Fruit fly (Drosophila melanogaster) whole organism, embryonic: Measurements from ENCODE around the gene CG14646.

ENCODE experiments used
- ATbp ChIP-seq: fragments of 200-800 bp; sonication (Bioruptor generic); optimal IDR thresholded peaks from 2 replicates; lab custom pipeline; 2017; ENCODE audit warnings: missing biosample characterization, mild to moderate bottlenecking, missing genetic modification characterization, missing genetic modification reagents
- Abd-B ChIP-seq: fragments of 200-800 bp; sonication (Bioruptor generic); optimal IDR thresholded peaks from 2 replicates; lab custom pipeline; 2018; ENCODE audit warnings: missing biosample characterization, mild to moderate bottlenecking, missing genetic modification characterization, moderate library complexity
- B-H2 ChIP-seq: fragments of 200-800 bp; sonication (Bioruptor generic); optimal IDR thresholded peaks from 2 replicates; lab custom pipeline; 2018; ENCODE audit warnings: missing biosample characterization, mild to moderate bottlenecking, missing genetic modification characterization
- Blimp-1 ChIP-seq: fragments of 200-800 bp; sonication (Bioruptor generic); optimal IDR thresholded peaks from 3 replicates; lab custom pipeline; 2018; ENCODE audit warnings: missing biosample characterization, missing genetic modification characterization, mild to moderate bottlenecking, moderate library complexity, missing genetic modification reagents
- CG11247 ChIP-seq: fragments of 200-800 bp; sonication (Bioruptor generic); IDR thresholded peaks from 2 replicates; pipeline ENCODE4 v1.3.6; 2022; ENCODE audit warnings: missing biosample characterization, missing genetic modification characterization
- CG11560 ChIP-seq: fragments of 200-800 bp; sonication (Bioruptor generic); IDR thresholded peaks from 3 replicates; pipeline ENCODE4 v1.3.6; 2022; ENCODE audit warnings: missing biosample characterization, missing genetic modification characterization
- CG12236 ChIP-seq: fragments of 200-800 bp; sonication (Bioruptor generic); optimal IDR thresholded peaks from 2 replicates; lab custom pipeline; 2016; ENCODE audit warnings: missing biosample characterization, missing genetic modification characterization
- CG12659 ChIP-seq: fragments of 200-800 bp; sonication (Bioruptor generic); optimal IDR thresholded peaks from 3 replicates; lab custom pipeline; 2017; ENCODE audit warnings: mild to moderate bottlenecking, missing biosample characterization, missing genetic modification reagents, missing genetic modification characterization
- CG12744 ChIP-seq: fragments of 200-800 bp; sonication (Bioruptor generic); optimal IDR thresholded peaks from 2 replicates; lab custom pipeline; 2016; ENCODE audit warnings: missing biosample characterization, missing genetic modification characterization
- CG13775 ChIP-seq: fragments of 200-800 bp; sonication (Bioruptor generic); optimal IDR thresholded peaks from 3 replicates; lab custom pipeline; 2017; ENCODE audit warnings: missing biosample characterization, mild to moderate bottlenecking, missing genetic modification characterization
- CG14014 ChIP-seq: fragments of 200-800 bp; sonication (Bioruptor generic); IDR thresholded peaks from 2 replicates; pipeline ENCODE4 v1.3.6; 2022; ENCODE audit warnings: missing biosample characterization, missing genetic modification characterization
- CG14965 ChIP-seq: fragments of 200-800 bp; sonication (Bioruptor generic); optimal IDR thresholded peaks from 2 replicates; lab custom pipeline; 2016; ENCODE audit warnings: missing biosample characterization, missing genetic modification characterization, borderline replicate concordance
- CG17186 ChIP-seq: fragments of 200-800 bp; sonication (Bioruptor generic); optimal IDR thresholded peaks from 3 replicates; lab custom pipeline; 2017; ENCODE audit warnings: missing biosample characterization, missing genetic modification reagents, missing genetic modification characterization
- CG17568 ChIP-seq: fragments of 200-800 bp; sonication (Bioruptor generic); optimal IDR thresholded peaks from 2 replicates; lab custom pipeline; 2018; ENCODE audit warnings: missing biosample characterization, mild to moderate bottlenecking, missing genetic modification characterization, moderate library complexity
- CG17612 ChIP-seq: fragments of 200-800 bp; sonication (Bioruptor generic); IDR thresholded peaks from 2 replicates; pipeline ENCODE4 v1.3.6; 2022; ENCODE audit warnings: missing biosample characterization, missing genetic modification characterization
- CG17802 ChIP-seq: fragments of 200-800 bp; sonication (Bioruptor generic); optimal IDR thresholded peaks from 2 replicates; lab custom pipeline; 2018; ENCODE audit warnings: missing biosample characterization, mild to moderate bottlenecking, missing genetic modification characterization, moderate library complexity
- CG18011 ChIP-seq: fragments of 200-800 bp; sonication (Bioruptor generic); optimal IDR thresholded peaks from 2 replicates; lab custom pipeline; 2017; ENCODE audit warnings: missing biosample characterization, missing genetic modification characterization, mild to moderate bottlenecking, moderate library complexity, missing genotype
- CG18599 ChIP-seq: fragments of 200-800 bp; sonication (Bioruptor generic); optimal IDR thresholded peaks from 3 replicates; lab custom pipeline; 2017; ENCODE audit warnings: missing biosample characterization, missing genetic modification characterization, mild to moderate bottlenecking, moderate library complexity, missing genetic modification reagents
- CG2116 ChIP-seq: fragments of 200-800 bp; sonication (Bioruptor generic); optimal IDR thresholded peaks from 3 replicates; lab custom pipeline; 2018; ENCODE audit warnings: missing biosample characterization, mild to moderate bottlenecking, missing genetic modification characterization
- CG2129 ChIP-seq: fragments of 200-800 bp; sonication (Bioruptor generic); IDR thresholded peaks from 2 replicates; pipeline ENCODE4 v1.3.6; 2022; ENCODE audit warnings: missing biosample characterization, missing genetic modification characterization; ENCODE audit not compliant: partially characterized antibody
- CG2889 ChIP-seq: fragments of 200-800 bp; sonication (Bioruptor generic); IDR thresholded peaks from 3 replicates; pipeline ENCODE4 v1.3.6; 2022; ENCODE audit warnings: missing biosample characterization, missing genetic modification characterization
- CG33557 ChIP-seq: fragments of 200-800 bp; sonication (Bioruptor generic); optimal IDR thresholded peaks from 2 replicates; lab custom pipeline; 2019; ENCODE audit warnings: missing biosample characterization, mild to moderate bottlenecking, missing genetic modification characterization, moderate library complexity
- CG4730 ChIP-seq: fragments of 200-800 bp; sonication (Bioruptor generic); IDR thresholded peaks from 2 replicates; pipeline ENCODE4 v1.3.6; 2022; ENCODE audit warnings: missing biosample characterization, missing genetic modification characterization
- CG7357 ChIP-seq: fragments of 200-800 bp; sonication (Bioruptor generic); IDR thresholded peaks from 3 replicates; pipeline ENCODE4 v1.3.6; 2022; ENCODE audit warnings: missing biosample characterization, missing genetic modification characterization
- CG8388 ChIP-seq: fragments of 200-800 bp; sonication (Bioruptor generic); optimal IDR thresholded peaks from 2 replicates; lab custom pipeline; 2019; ENCODE audit warnings: missing biosample characterization, mild to moderate bottlenecking, missing genetic modification characterization, moderate library complexity
- CG9932 ChIP-seq: fragments of 200-800 bp; sonication (Bioruptor generic); IDR thresholded peaks from 2 replicates; pipeline ENCODE4 v1.3.6; 2022; ENCODE audit warnings: missing biosample characterization, missing genetic modification characterization
- CHES-1-like ChIP-seq: fragments of 200-800 bp; sonication (Bioruptor generic); optimal IDR thresholded peaks from 2 replicates; lab custom pipeline; 2016; ENCODE audit warnings: missing biosample characterization, missing genetic modification characterization
- Ets97D ChIP-seq: fragments of 200-800 bp; sonication (Bioruptor generic); optimal IDR thresholded peaks from 3 replicates; lab custom pipeline; 2016; ENCODE audit warnings: missing biosample characterization, missing genetic modification characterization
- Fer1 ChIP-seq: fragments of 200-800 bp; sonication (Bioruptor generic); optimal IDR thresholded peaks from 2 replicates; lab custom pipeline; 2017; ENCODE audit warnings: missing biosample characterization, mild to moderate bottlenecking, missing genetic modification characterization
- HLH4C ChIP-seq: fragments of 200-800 bp; sonication (Bioruptor generic); IDR thresholded peaks from 3 replicates; pipeline ENCODE4 v1.3.6; 2022; ENCODE audit warnings: missing biosample characterization, missing genetic modification characterization; ENCODE audit not compliant: partially characterized antibody
- Hmx ChIP-seq: fragments of 200-800 bp; sonication (Bioruptor generic); optimal IDR thresholded peaks from 2 replicates; lab custom pipeline; 2016; ENCODE audit warnings: missing biosample characterization, missing genetic modification characterization
- Hr39 ChIP-seq: fragments of >200 bp; optimal IDR thresholded peaks from 2 replicates; lab custom pipeline; 2017
- MBD-R2 ChIP-seq: fragments of 200-800 bp; sonication (Bioruptor generic); IDR thresholded peaks from 2 replicates; pipeline ENCODE4 v1.3.6; 2022; ENCODE audit warnings: missing biosample characterization, missing genetic modification characterization
- MTF-1 ChIP-seq: fragments of 200-800 bp; sonication (Bioruptor generic); optimal IDR thresholded peaks from 2 replicates; lab custom pipeline; 2018; ENCODE audit warnings: missing biosample characterization, mild to moderate bottlenecking, missing genetic modification characterization, borderline replicate concordance
- Rfx ChIP-seq: fragments of 200-800 bp; sonication (Bioruptor generic); IDR thresholded peaks from 2 replicates; pipeline ENCODE4 v1.3.6; 2022; ENCODE audit warnings: missing biosample characterization, missing genetic modification characterization
- Scr ChIP-seq: fragments of 200-800 bp; sonication (Bioruptor generic); IDR thresholded peaks from 2 replicates; pipeline ENCODE4 v1.3.6; 2022; ENCODE audit warnings: missing biosample characterization, missing genetic modification characterization; ENCODE audit not compliant: partially characterized antibody
- Sin3A ChIP-seq: fragments of >200 bp; optimal IDR thresholded peaks from 2 replicates; lab custom pipeline; 2018
- amos ChIP-seq: fragments of 200-800 bp; sonication (Bioruptor generic); IDR thresholded peaks from 2 replicates; pipeline ENCODE4 v1.3.6; 2022; ENCODE audit warnings: missing biosample characterization, missing genetic modification characterization; ENCODE audit not compliant: partially characterized antibody
- ci ChIP-seq: fragments of 200-800 bp; sonication (Bioruptor generic); IDR thresholded peaks from 3 replicates; pipeline ENCODE4 v1.3.6; 2022; ENCODE audit warnings: missing biosample characterization, missing genetic modification characterization
- da ChIP-seq: fragments of 200-800 bp; sonication (Bioruptor generic); optimal IDR thresholded peaks from 2 replicates; lab custom pipeline; 2016; ENCODE audit warnings: missing biosample characterization, missing genetic modification characterization
- fu2 ChIP-seq: fragments of 200-800 bp; sonication (Bioruptor generic); optimal IDR thresholded peaks from 2 replicates; lab custom pipeline; 2016; ENCODE audit warnings: missing biosample characterization, missing genetic modification characterization
- gfzf ChIP-seq: fragments of 200-800 bp; sonication (Bioruptor generic); optimal IDR thresholded peaks from 2 replicates; lab custom pipeline; 2016; ENCODE audit warnings: missing biosample characterization, mild to moderate bottlenecking, missing genetic modification characterization, moderate library complexity
- grn ChIP-seq: fragments of 200-800 bp; sonication (Bioruptor generic); optimal IDR thresholded peaks from 3 replicates; lab custom pipeline; 2017; ENCODE audit warnings: missing biosample characterization, missing genetic modification characterization
- her ChIP-seq: fragments of 200-800 bp; sonication (Bioruptor generic); optimal IDR thresholded peaks from 2 replicates; lab custom pipeline; 2016; ENCODE audit warnings: missing biosample characterization, missing genetic modification characterization
- schlank ChIP-seq: fragments of 200-800 bp; sonication (Bioruptor generic); optimal IDR thresholded peaks from 2 replicates; lab custom pipeline; 2018; ENCODE audit warnings: missing biosample characterization, mild to moderate bottlenecking, missing genetic modification characterization
- sim ChIP-seq: fragments of 200-800 bp; sonication (Bioruptor generic); IDR thresholded peaks from 2 replicates; pipeline ENCODE4 v1.3.6; 2022; ENCODE audit warnings: missing biosample characterization, missing genetic modification characterization
- sisA ChIP-seq: fragments of 200-800 bp; sonication (Bioruptor generic); IDR thresholded peaks from 2 replicates; pipeline ENCODE4 v1.3.6; 2022; ENCODE audit warnings: missing biosample characterization, missing genetic modification characterization
- slp2 ChIP-seq: fragments of 200-800 bp; sonication (Bioruptor generic); optimal IDR thresholded peaks from 2 replicates; lab custom pipeline; 2016; ENCODE audit warnings: missing biosample characterization, missing genetic modification characterization
- unc-4 ChIP-seq: fragments of 200-800 bp; sonication (Bioruptor generic); IDR thresholded peaks from 2 replicates; pipeline ENCODE4 v1.3.6; 2022; ENCODE audit warnings: missing biosample characterization, missing genetic modification characterization; ENCODE audit not compliant: partially characterized antibody

CG14646 gene

DNA sequence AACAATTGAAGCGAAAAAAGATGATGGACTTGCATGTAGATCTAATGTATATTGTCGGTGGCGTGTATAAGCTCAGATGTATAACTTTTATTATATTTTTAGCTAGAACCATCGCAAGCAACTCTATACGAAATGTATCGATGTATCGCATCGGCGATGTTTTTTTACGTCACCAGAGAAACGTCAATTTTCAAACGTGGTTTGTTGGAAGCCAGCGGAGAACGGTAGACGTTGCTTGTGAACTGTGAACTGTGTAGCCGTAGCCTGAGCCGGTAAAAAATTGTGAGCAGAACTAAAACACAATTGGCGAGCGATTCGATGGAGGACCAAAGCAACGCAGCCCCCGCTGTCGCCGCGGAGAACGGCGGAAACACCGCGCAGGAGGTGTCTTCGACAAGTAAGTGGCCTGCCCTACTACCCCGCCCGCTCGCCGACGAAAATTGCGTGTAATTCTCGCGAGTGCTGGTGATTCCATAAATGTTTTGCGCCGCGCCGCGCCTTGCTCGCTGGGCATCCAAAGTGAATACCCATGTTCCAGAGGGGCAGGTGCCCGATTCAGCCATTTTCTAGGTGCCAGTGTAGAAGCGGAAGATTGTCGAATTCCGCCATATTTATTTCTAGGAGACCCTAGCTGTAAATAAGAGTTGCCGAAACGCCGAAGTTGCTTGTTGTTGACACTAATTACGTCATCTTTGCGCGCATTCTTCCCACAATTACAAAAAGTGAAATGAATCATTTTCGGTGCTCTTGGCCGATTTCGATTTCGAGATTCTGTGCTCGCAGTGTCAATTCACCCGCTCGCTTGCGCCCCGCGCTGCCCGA is 12.9 kb downstream of the CG14646 start, which contains the start of gene lost (continued):
- TF ChIP-seq HLH4C (GFP tag; lab: Robert Waterston, UW) (peak; percentile 96), Hr39 (lab: Kevin White, UChicago) (no peak), CG13775 (GFP tag; lab: Kevin White, UChicago) (peak; percentile 32), CG17186 (GFP tag; lab: Kevin White, UChicago) (peak; percentile 55), CG4730 (no peak), CG33557 (GFP tag; lab: Kevin White, UChicago) (no peak), CG14014 (GFP tag; lab: Robert Waterston, UW) (no peak), Scr (GFP tag; lab: Robert Waterston, UW) (peak; percentile 98), CG2116 (GFP tag; lab: Kevin White, UChicago) (peak; percentile 96), CG7357 (GFP tag; lab: Robert Waterston, UW) (peak; percentile 66), Hmx (no peak), fu2 (GFP tag; lab: Kevin White, UChicago) (peak; percentile 22), Abd-B (GFP tag; lab: Kevin White, UChicago) (peak; percentile 50), MTF-1 (GFP tag; lab: Kevin White, UChicago) (no peak), CHES-1-like (GFP tag; lab: Kevin White, UChicago) (peak; percentile 47), CG2889 (GFP tag; lab: Robert Waterston, UW) (no peak), her (GFP tag; lab: Kevin White, UChicago) (peak; percentile 22), grn (GFP tag; lab: Kevin White, UChicago) (no peak), MBD-R2 (GFP tag; lab: Robert Waterston, UW) (peak; percentile 76), CG17802 (tag; lab: Kevin White, UChicago) (peak; percentile 82), Ets97D (GFP tag; lab: Kevin White, UChicago) (peak; percentile 94), CG9932 (GFP tag; lab: Robert Waterston, UW) (peak; percentile 81), CG18599 (GFP tag; lab: Kevin White, UChicago) (peak; percentile 15), CG17568 (no peak), ci (GFP tag; lab: Robert Waterston, UW) (peak; percentile 51; the same call in 1 of the 3 replicates), CG12236 (GFP tag; lab: Kevin White, UChicago) (no peak), CG18011 (GFP tag; lab: Kevin White, UChicago) (peak; percentile 94), CG12744 (GFP tag; lab: Kevin White, UChicago) (no peak), schlank (tag; lab: Kevin White, UChicago) (no peak), unc-4 (peak; percentile 97), da (GFP tag; lab: Kevin White, UChicago) (no peak), slp2 (GFP tag; lab: Kevin White, UChicago) (no peak), gfzf (GFP tag; lab: Kevin White, UChicago) (peak; percentile 25), Rfx (GFP tag; lab: Robert Waterston, UW) (peak; percentile 72), amos (GFP tag; lab: Robert Waterston, UW) (peak; percentile 99), sim (no peak), CG11560 (no peak), B-H2 (GFP tag; lab: Kevin White, UChicago) (peak; percentile 61), ATbp (GFP tag; lab: Kevin White, UChicago) (no peak), Fer1 (GFP tag; lab: Kevin White, UChicago) (peak; percentile 34), sisA (GFP tag; lab: Robert Waterston, UW) (no peak), CG11247 (no peak), Blimp-1 (no peak), CG12659 (peak; percentile 80), CG8388 (no peak), CG17612 (no peak), Sin3A (no peak), CG14965 (GFP tag; lab: Kevin White, UChicago) (no peak), CG2129 (GFP tag; lab: Robert Waterston, UW) (peak; percentile 90)
